Fruit fly (Drosophila melanogaster): ENCODE data around the gene TfIIFalpha.

TfIIFalpha gene

dm6 chr3R:6427619-6428378, 47.5 kb downstream of the TfIIFalpha start:
- TF ChIP-seq CG11456 (GFP tag; IDR thresholded peaks at IDR 0.05) = no peak
- TF ChIP-seq ranshi (GFP tag; IDR thresholded peaks at IDR 0.05) = peak; percentile 67; the same call in 1 of the 2 replicates
- TF ChIP-seq kay (GFP tag; optimal IDR thresholded peaks at IDR 0.05) = peak; percentile 28
- no peak for TF ChIP-seq Mrtf (GFP tag; IDR thresholded peaks at IDR 0.05)
- peak in 1 of 2 experiments; percentile 8 for TF ChIP-seq Hr78 (GFP tag; optimal IDR thresholded peaks at IDR 0.05)
- TF ChIP-seq trh (GFP tag; optimal IDR thresholded peaks at IDR 0.05) = peak; percentile 32
- peak; percentile 47 for TF ChIP-seq CG18619 (GFP tag; optimal IDR thresholded peaks at IDR 0.05)
- TF ChIP-seq pros (GFP tag; optimal IDR thresholded peaks at IDR 0.05) = peak; percentile 92
- TF ChIP-seq Rx (GFP tag; IDR thresholded peaks at IDR 0.05) = 0 out of 2 replicates have a peak, but pooled peaks have one; percentile 11
- peak; percentile 23 for TF ChIP-seq Hr3 (GFP tag; optimal IDR thresholded peaks at IDR 0.05)
- peak; percentile 66 for TF ChIP-seq nau (GFP tag; optimal IDR thresholded peaks at IDR 0.05)
- no peak for TF ChIP-seq rib (GFP tag; IDR thresholded peaks at IDR 0.05)
- TF ChIP-seq gro (GFP tag; optimal IDR thresholded peaks at IDR 0.05) = no peak
- TF ChIP-seq tgo (GFP tag; IDR thresholded peaks at IDR 0.05) = peak; percentile 74
- TF ChIP-seq CG31441 (GFP tag; IDR thresholded peaks at IDR 0.05) = peak; percentile 72
- TF ChIP-seq CG18476 (GFP tag; optimal IDR thresholded peaks at IDR 0.05) = peak; percentile 48
- TF ChIP-seq Myb (GFP tag; optimal IDR thresholded peaks at IDR 0.05) = peak; percentile 29
- TF ChIP-seq pb (GFP tag; optimal IDR thresholded peaks at IDR 0.05) = no peak
- TF ChIP-seq CrebB (tag; optimal IDR thresholded peaks at IDR 0.05) = peak; percentile 41
- TF ChIP-seq bsh (GFP tag; optimal IDR thresholded peaks at IDR 0.05) = peak; percentile 27 to 83
- peak; percentile 55 for TF ChIP-seq ewg (GFP tag; optimal IDR thresholded peaks at IDR 0.05)
- TF ChIP-seq chn (GFP tag; optimal IDR thresholded peaks at IDR 0.05) = peak; percentile 55
- no peak for TF ChIP-seq dimm (GFP tag; IDR thresholded peaks at IDR 0.05)
- no peak for TF ChIP-seq GATAe (GFP tag; conservative IDR thresholded peaks at IDR 0.05)
- peak; percentile 89 for TF ChIP-seq sens (GFP tag)
- no peak for TF ChIP-seq ac (GFP tag; optimal IDR thresholded peaks at IDR 0.05)
- TF ChIP-seq CG12104 (GFP tag; optimal IDR thresholded peaks at IDR 0.05) = peak; percentile 53
- TF ChIP-seq CG12659 (GFP tag; optimal IDR thresholded peaks at IDR 0.05) = peak; percentile 58
- TF ChIP-seq Hr39 (optimal IDR thresholded peaks at IDR 0.05) = no peak
- TF ChIP-seq CG9609 (GFP tag; optimal IDR thresholded peaks at IDR 0.05) = peak; percentile 43
- no peak for TF ChIP-seq CG8281 (tag; optimal IDR thresholded peaks at IDR 0.05)
- peak; percentile 6 for TF ChIP-seq CG15696 (tag; optimal IDR thresholded peaks at IDR 0.05)
- peak; percentile 64 for TF ChIP-seq sens-2 (GFP tag; IDR thresholded peaks at IDR 0.05)
- peak; percentile 63; the same call in 1 of the 2 replicates for TF ChIP-seq E2f1 (GFP tag; IDR thresholded peaks at IDR 0.05)
- no peak for TF ChIP-seq sqz (GFP tag; optimal IDR thresholded peaks at IDR 0.05)
- no peak for TF ChIP-seq CG42726 (GFP tag; IDR thresholded peaks at IDR 0.05; ENCODE audit: partially characterized antibody)
- TF ChIP-seq CG11504 (tag; optimal IDR thresholded peaks at IDR 0.05) = peak; percentile 78
- TF ChIP-seq CG3838 (GFP tag; optimal IDR thresholded peaks at IDR 0.05) = peak; percentile 55
- TF ChIP-seq CG8924 (tag; optimal IDR thresholded peaks at IDR 0.05) = peak; percentile 76
- TF ChIP-seq fru (optimal IDR thresholded peaks at IDR 0.05) = no peak
- TF ChIP-seq Trl (optimal IDR thresholded peaks at IDR 0.05) = no peak
- TF ChIP-seq Trl (GFP tag; optimal IDR thresholded peaks at IDR 0.05) = peak; percentile 40
- TF ChIP-seq CG16813 (GFP tag; IDR thresholded peaks at IDR 0.05; ENCODE audit: partially characterized antibody) = no peak
- peak; percentile 69; the same call in 1 of the 2 replicates for TF ChIP-seq ara (GFP tag; IDR thresholded peaks at IDR 0.05)
- TF ChIP-seq cad (GFP tag; optimal IDR thresholded peaks at IDR 0.05) = no peak
- peak; percentile 87 for TF ChIP-seq Med (GFP tag)
- no peak for TF ChIP-seq pzg (GFP tag; optimal IDR thresholded peaks at IDR 0.05)
- TF ChIP-seq mirr (GFP tag; optimal IDR thresholded peaks at IDR 0.05) = no peak
- TF ChIP-seq Six4 (GFP tag; optimal IDR thresholded peaks at IDR 0.05) = peak; percentile 62
- TF ChIP-seq NFAT (GFP tag; IDR thresholded peaks at IDR 0.05) = no peak
- TF ChIP-seq CG6175 (GFP tag; IDR thresholded peaks at IDR 0.05) = no peak

All from whole organism, embryonic.